Fruit fly (Drosophila melanogaster) whole organism, embryonic: ENCODE results near the gene cwo.
A peak's percentile ranks its signal among the peaks of the same experiment; 100 is the strongest.

ENCODE experiments used
- Atf-2 ChIP-seq: fragments of 200-800 bp; sonication (Bioruptor generic); optimal IDR thresholded peaks from 2 replicates; lab custom pipeline; 2016; ENCODE audit warnings: missing biosample characterization, missing genetic modification characterization
- BEAF-32 ChIP-seq: fragments of 200-800 bp; sonication (Bioruptor generic); optimal IDR thresholded peaks from 3 replicates; lab custom pipeline; 2017; ENCODE audit warnings: missing biosample characterization, missing genetic modification characterization, mild to moderate bottlenecking, moderate library complexity, missing genetic modification reagents
- Bgb ChIP-seq: fragments of 200-800 bp; sonication (Bioruptor generic); IDR thresholded peaks from 2 replicates; pipeline ENCODE4 v1.3.6; 2022; ENCODE audit warnings: missing biosample characterization, missing genetic modification characterization; ENCODE audit not compliant: partially characterized antibody
- CG10565 ChIP-seq: fragments of 200-800 bp; sonication (Bioruptor generic); optimal IDR thresholded peaks from 3 replicates; lab custom pipeline; 2016; ENCODE audit warnings: missing biosample characterization, mild to moderate bottlenecking, missing genetic modification characterization
- CG11456 ChIP-seq: fragments of 200-800 bp; sonication (Bioruptor generic); IDR thresholded peaks from 3 replicates; pipeline ENCODE4 v1.3.6; 2022; ENCODE audit warnings: missing biosample characterization, missing genetic modification characterization
- CG12155 ChIP-seq: fragments of 200-800 bp; sonication (Bioruptor generic); optimal IDR thresholded peaks from 3 replicates; lab custom pipeline; 2016; ENCODE audit warnings: missing biosample characterization, missing genetic modification characterization
- CG12659 ChIP-seq: fragments of 200-800 bp; sonication (Bioruptor generic); optimal IDR thresholded peaks from 3 replicates; lab custom pipeline; 2017; ENCODE audit warnings: mild to moderate bottlenecking, missing biosample characterization, missing genetic modification reagents, missing genetic modification characterization
- CG14710 ChIP-seq: fragments of 200-800 bp; sonication (Bioruptor generic); optimal IDR thresholded peaks from 3 replicates; lab custom pipeline; 2019; ENCODE audit warnings: missing biosample characterization, mild to moderate bottlenecking, missing genetic modification characterization, moderate library complexity
- CG18599 ChIP-seq: fragments of 200-800 bp; sonication (Bioruptor generic); optimal IDR thresholded peaks from 3 replicates; lab custom pipeline; 2017; ENCODE audit warnings: missing biosample characterization, missing genetic modification characterization, mild to moderate bottlenecking, moderate library complexity, missing genetic modification reagents
- CG2199 ChIP-seq: fragments of 200-800 bp; sonication (Bioruptor generic); IDR thresholded peaks from 3 replicates; pipeline ENCODE4 v1.3.6; 2022; ENCODE audit warnings: missing biosample characterization, missing genetic modification characterization
- CG3726 ChIP-seq: fragments of 200-800 bp; sonication (Bioruptor generic); IDR thresholded peaks from 3 replicates; pipeline ENCODE4, ENCODE4 v1.3.6; 2022; ENCODE audit warnings: missing biosample characterization, missing genetic modification characterization
- CG7556 ChIP-seq: fragments of 200-800 bp; sonication (Bioruptor generic); optimal IDR thresholded peaks from 2 replicates; lab custom pipeline; 2017; ENCODE audit warnings: missing biosample characterization, mild to moderate bottlenecking, missing genetic modification characterization
- CkIIα-i1 ChIP-seq: fragments of 200-800 bp; sonication (Bioruptor generic); IDR thresholded peaks from 2 replicates; pipeline ENCODE4 v1.3.6; 2022; ENCODE audit warnings: missing biosample characterization, missing genetic modification characterization
- Dbx ChIP-seq: fragments of 200-800 bp; sonication (Bioruptor generic); IDR thresholded peaks from 3 replicates; pipeline ENCODE4 v1.3.6; 2022; ENCODE audit warnings: missing biosample characterization, missing genetic modification characterization
- Dek ChIP-seq: fragments of 200-800 bp; sonication (Bioruptor generic); optimal IDR thresholded peaks from 3 replicates; lab custom pipeline; 2019; ENCODE audit warnings: missing biosample characterization, mild to moderate bottlenecking, missing genetic modification characterization, moderate library complexity
- Dip2 ChIP-seq: fragments of 200-800 bp; sonication (Bioruptor generic); IDR thresholded peaks from 2 replicates; pipeline ENCODE4 v1.3.6; 2022; ENCODE audit warnings: missing biosample characterization, missing genetic modification characterization
- Hr78 ChIP-seq, 2 experiments: fragments of 200-800 bp in 1 of 2; fragments of >200 bp in 1 of 2; sonication (Bioruptor generic) in 1 of 2; optimal IDR thresholded peaks; 2 replicates each; lab custom pipeline; 2017 to 2019; ENCODE audit warnings: missing biosample characterization in 2 of 2, missing genetic modification characterization in 2 of 2, mild to moderate bottlenecking in 1 of 2, moderate library complexity in 1 of 2
- Lhr ChIP-seq: fragments of 200-800 bp; sonication (Bioruptor generic); optimal IDR thresholded peaks from 3 replicates; lab custom pipeline; 2017; ENCODE audit warnings: mild to moderate bottlenecking, missing biosample characterization, missing genetic modification reagents, missing genetic modification characterization
- Myb ChIP-seq: fragments of 200-800 bp; sonication (Bioruptor generic); optimal IDR thresholded peaks from 2 replicates; lab custom pipeline; 2016; ENCODE audit warnings: missing biosample characterization, missing genetic modification characterization
- Neu2 ChIP-seq: fragments of 200-800 bp; sonication (Bioruptor generic); optimal IDR thresholded peaks from 3 replicates; lab custom pipeline; 2016; ENCODE audit warnings: missing biosample characterization, missing genetic modification characterization, borderline replicate concordance
- Rfx ChIP-seq: fragments of 200-800 bp; sonication (Bioruptor generic); IDR thresholded peaks from 2 replicates; pipeline ENCODE4 v1.3.6; 2022; ENCODE audit warnings: missing biosample characterization, missing genetic modification characterization
- Sin3A ChIP-seq: fragments of >200 bp; optimal IDR thresholded peaks from 2 replicates; lab custom pipeline; 2018
- Sry-β ChIP-seq: fragments of 200-800 bp; sonication (Bioruptor generic); optimal IDR thresholded peaks from 2 replicates; lab custom pipeline; 2018; ENCODE audit warnings: missing biosample characterization, mild to moderate bottlenecking, missing genetic modification characterization, moderate library complexity
- Sry-δ ChIP-seq: fragments of 200-800 bp; sonication (Bioruptor generic); optimal IDR thresholded peaks from 2 replicates; lab custom pipeline; 2016; ENCODE audit warnings: missing biosample characterization, missing genetic modification characterization
- Xbp1 ChIP-seq: fragments of 200-800 bp; sonication (Bioruptor generic); optimal IDR thresholded peaks from 3 replicates; lab custom pipeline; 2016; ENCODE audit warnings: missing biosample characterization, mild to moderate bottlenecking, missing genetic modification characterization
- bcd ChIP-seq: fragments of 200-800 bp; sonication (Bioruptor generic); optimal IDR thresholded peaks from 2 replicates; lab custom pipeline; 2017; ENCODE audit warnings: missing biosample characterization, mild to moderate bottlenecking, missing genetic modification characterization
- danr ChIP-seq: fragments of 200-800 bp; sonication (Bioruptor generic); IDR thresholded peaks from 2 replicates; pipeline ENCODE4 v1.3.6; 2022; ENCODE audit warnings: missing biosample characterization, missing genetic modification characterization
- dimm ChIP-seq: fragments of 200-800 bp; sonication (Bioruptor generic); IDR thresholded peaks from 2 replicates; pipeline ENCODE4 v1.3.6; 2022; ENCODE audit warnings: missing biosample characterization, missing genetic modification characterization
- dm ChIP-seq: fragments of 200-800 bp; sonication (Bioruptor generic); optimal IDR thresholded peaks from 3 replicates; lab custom pipeline; 2016; ENCODE audit warnings: missing biosample characterization, missing genetic modification characterization
- dysf ChIP-seq: fragments of 200-800 bp; sonication (Bioruptor generic); IDR thresholded peaks from 3 replicates; pipeline ENCODE4 v1.3.6; 2022; ENCODE audit warnings: missing biosample characterization, missing genetic modification characterization
- eve ChIP-seq, 2 experiments: fragments of >200 bp; optimal IDR thresholded peaks; 2 replicates each; lab custom pipeline; 2017; ENCODE audit warnings: missing biosample characterization in 2 of 2, missing genetic modification characterization in 2 of 2
- ewg ChIP-seq: fragments of 200-800 bp; sonication (Bioruptor generic); optimal IDR thresholded peaks from 3 replicates; lab custom pipeline; 2017; ENCODE audit warnings: mild to moderate bottlenecking, missing biosample characterization, missing genetic modification reagents, missing genetic modification characterization
- fu2 ChIP-seq: fragments of 200-800 bp; sonication (Bioruptor generic); optimal IDR thresholded peaks from 2 replicates; lab custom pipeline; 2016; ENCODE audit warnings: missing biosample characterization, missing genetic modification characterization
- gfzf ChIP-seq: fragments of 200-800 bp; sonication (Bioruptor generic); optimal IDR thresholded peaks from 2 replicates; lab custom pipeline; 2016; ENCODE audit warnings: missing biosample characterization, mild to moderate bottlenecking, missing genetic modification characterization, moderate library complexity
- gro ChIP-seq: fragments of 200-800 bp; sonication (Bioruptor generic); optimal IDR thresholded peaks from 2 replicates; lab custom pipeline; 2016; ENCODE audit warnings: missing biosample characterization, missing genetic modification characterization
- gt ChIP-seq: fragments of 200-800 bp; sonication (Bioruptor generic); IDR thresholded peaks from 2 replicates; pipeline ENCODE4 v1.3.6; 2022; ENCODE audit warnings: missing biosample characterization, missing genetic modification characterization
- h ChIP-seq: fragments of >200 bp; optimal IDR thresholded peaks from 2 replicates; lab custom pipeline; 2017
- jing ChIP-seq: fragments of 200-800 bp; sonication (Bioruptor generic); optimal IDR thresholded peaks from 2 replicates; lab custom pipeline; 2018; ENCODE audit warnings: missing biosample characterization, mild to moderate bottlenecking, missing genetic modification characterization
- kah ChIP-seq: fragments of 200-800 bp; sonication (Bioruptor generic); optimal IDR thresholded peaks from 2 replicates; lab custom pipeline; 2018; ENCODE audit warnings: missing biosample characterization, mild to moderate bottlenecking, missing genetic modification characterization
- klu ChIP-seq: fragments of 200-800 bp; sonication (Bioruptor generic); IDR thresholded peaks from 2 replicates; pipeline ENCODE4 v1.3.6; 2022; ENCODE audit warnings: missing biosample characterization, missing genetic modification characterization
- lov ChIP-seq, 2 experiments: fragments of 200-800 bp in 1 of 2; fragments of >200 bp in 1 of 2; sonication (Bioruptor generic) in 1 of 2; IDR thresholded peaks in 1 of 2; optimal IDR thresholded peaks in 1 of 2; 2 replicates in 1 of 2; 3 replicates in 1 of 2; pipeline versions ENCODE4 v1.3.6 to Lab custom; 2017 to 2022; ENCODE audit warnings: missing biosample characterization in 1 of 2, missing genetic modification characterization in 1 of 2
- maf-S ChIP-seq: fragments of 200-800 bp; sonication (Bioruptor generic); optimal IDR thresholded peaks from 2 replicates; lab custom pipeline; 2016; ENCODE audit warnings: missing biosample characterization, missing genetic modification characterization
- mam ChIP-seq: fragments of 200-800 bp; sonication (Bioruptor generic); optimal IDR thresholded peaks from 3 replicates; lab custom pipeline; 2016; ENCODE audit warnings: missing biosample characterization, missing genetic modification characterization
- peb ChIP-seq: fragments of 200-800 bp; sonication (Bioruptor generic); IDR thresholded peaks from 2 replicates; pipeline ENCODE4 v1.3.6; 2022; ENCODE audit warnings: missing biosample characterization, missing genetic modification characterization
- run ChIP-seq: fragments of 200-800 bp; sonication (Bioruptor generic); optimal IDR thresholded peaks from 3 replicates; lab custom pipeline; 2018; ENCODE audit warnings: missing biosample characterization, mild to moderate bottlenecking, missing genetic modification characterization
- sens ChIP-seq: fragments of 200-800 bp; sonication (Bioruptor generic); peaks from one replicate; lab custom pipeline; 2016; ENCODE audit warnings: missing biosample characterization, missing genetic modification characterization
- sr ChIP-seq: fragments of 200-800 bp; sonication (Bioruptor generic); IDR thresholded peaks from 3 replicates; pipeline ENCODE4 v1.3.6; 2022; ENCODE audit warnings: missing biosample characterization, missing genetic modification characterization
- ssp ChIP-seq: fragments of 200-800 bp; sonication (Bioruptor generic); IDR thresholded peaks from 2 replicates; pipeline ENCODE4 v1.3.6; 2022; ENCODE audit warnings: missing biosample characterization, missing genetic modification characterization
- stwl ChIP-seq: fragments of 200-800 bp; sonication (Bioruptor generic); optimal IDR thresholded peaks from 3 replicates; lab custom pipeline; 2018; ENCODE audit warnings: missing biosample characterization, mild to moderate bottlenecking, missing genetic modification characterization, moderate library complexity
- trem ChIP-seq: fragments of 200-800 bp; optimal IDR thresholded peaks from 3 replicates; lab custom pipeline; 2019; ENCODE audit warnings: missing biosample characterization, mild to moderate bottlenecking, missing genetic modification characterization, moderate library complexity
- ttk ChIP-seq: fragments of 200-800 bp; sonication (Bioruptor generic); IDR thresholded peaks from 2 replicates; pipeline ENCODE4 v2.1.2; 2022; ENCODE audit warnings: missing biosample characterization, missing genetic modification characterization
- wor ChIP-seq: fragments of 200-800 bp; sonication (Bioruptor generic); IDR thresholded peaks from 2 replicates; pipeline ENCODE4 v1.3.6; 2022; ENCODE audit warnings: missing biosample characterization, missing genetic modification characterization

cwo gene

dm6 chr3R:10436989-10437388 is 48.9 kb downstream of the cwo start:
- TF ChIP-seq gt (no peak), bcd (no peak), Dek (tag; lab: Kevin White, UChicago) (no peak), Hr78 (GFP tag; optimal IDR thresholded peaks at IDR 0.05; lab: Kevin White, UChicago) (no peak), fu2 (no peak), mam (GFP tag; lab: Kevin White, UChicago) (no peak), peb (GFP tag; lab: Robert Waterston, UW) (no peak), Sry-δ (GFP tag; lab: Kevin White, UChicago) (no peak), Neu2 (no peak), Dbx (GFP tag; lab: Robert Waterston, UW) (no peak), klu (GFP tag; lab: Robert Waterston, UW) (no peak), gro (GFP tag; lab: Kevin White, UChicago) (no peak), CG18599 (GFP tag; lab: Kevin White, UChicago) (no peak), CG7556 (GFP tag; lab: Kevin White, UChicago) (no peak), maf-S (GFP tag; lab: Kevin White, UChicago) (no peak), CkIIα-i1 (GFP tag; lab: Robert Waterston, UW) (no peak), h (no peak), Bgb (0 out of 2 replicates have a peak, but pooled peaks have one; percentile 22), Rfx (peak; percentile 20; the same call in 1 of the 2 replicates), dimm (no peak), dysf (GFP tag; lab: Robert Waterston, UW) (no peak), Myb (GFP tag; lab: Kevin White, UChicago) (peak; percentile 37), lov (optimal IDR thresholded peaks at IDR 0.05; lab: Kevin White, UChicago) (no peak), lov (GFP tag; IDR thresholded peaks at IDR 0.05; lab: Robert Waterston, UW) (no peak), CG2199 (GFP tag; lab: Robert Waterston, UW) (peak; percentile 71; the same call in 1 of the 3 replicates), BEAF-32 (no peak), Dip2 (GFP tag; lab: Robert Waterston, UW) (peak; percentile 95), run (tag; lab: Kevin White, UChicago) (no peak), sens (peak; percentile 61), Xbp1 (GFP tag; lab: Kevin White, UChicago) (no peak), ewg (GFP tag; lab: Kevin White, UChicago) (no peak), trem (tag; lab: Kevin White, UChicago) (no peak), CG12659 (GFP tag; lab: Kevin White, UChicago) (no peak), stwl (tag; lab: Kevin White, UChicago) (peak; percentile 45), Lhr (peak; percentile 2), Atf-2 (GFP tag; lab: Kevin White, UChicago) (no peak), danr (no peak), kah (GFP tag; lab: Kevin White, UChicago) (no peak), sr (GFP tag; lab: Robert Waterston, UW) (no peak), CG12155 (GFP tag; lab: Kevin White, UChicago) (no peak), CG3726 (GFP tag; lab: Robert Waterston, UW) (no peak), dm (GFP tag; lab: Kevin White, UChicago) (no peak), ssp (GFP tag; lab: Robert Waterston, UW) (no peak), wor (GFP tag; lab: Robert Waterston, UW) (no peak), Sry-β (GFP tag; lab: Kevin White, UChicago) (no peak), CG10565 (GFP tag; lab: Kevin White, UChicago) (no peak), CG11456 (GFP tag; lab: Robert Waterston, UW) (peak; percentile 8; the same call in 1 of the 3 replicates), jing (GFP tag; lab: Kevin White, UChicago) (no peak), CG14710 (tag; lab: Kevin White, UChicago) (no peak), ttk (no peak), gfzf (GFP tag; lab: Kevin White, UChicago) (no peak), eve (GFP tag; optimal IDR thresholded peaks at IDR 0.05; lab: Kevin White, UChicago) (no peak), Sin3A (lab: Kevin White, UChicago) (no peak)
